Worm (Caenorhabditis elegans) whole organism, L2 larva: ENCODE data around the gene C06E4.1.

Experiments used
- R02D3.7 ChIP-seq: fragments of 150-350 bp; optimal IDR thresholded peaks from 2 replicates; lab custom pipeline; 2014; ENCODE audit warnings: missing biosample characterization, missing genetic modification characterization
- lin-39 ChIP-seq: fragments of 150-350 bp; optimal IDR thresholded peaks from 2 replicates; lab custom pipeline; 2014; ENCODE audit warnings: missing biosample characterization, missing genetic modification reagents, missing genetic modification characterization
- unc-62 ChIP-seq: fragments of 150-350 bp; optimal IDR thresholded peaks from 2 replicates; lab custom pipeline; 2014; ENCODE audit warnings: missing biosample characterization, missing genetic modification reagents, missing genetic modification characterization

DNA sequence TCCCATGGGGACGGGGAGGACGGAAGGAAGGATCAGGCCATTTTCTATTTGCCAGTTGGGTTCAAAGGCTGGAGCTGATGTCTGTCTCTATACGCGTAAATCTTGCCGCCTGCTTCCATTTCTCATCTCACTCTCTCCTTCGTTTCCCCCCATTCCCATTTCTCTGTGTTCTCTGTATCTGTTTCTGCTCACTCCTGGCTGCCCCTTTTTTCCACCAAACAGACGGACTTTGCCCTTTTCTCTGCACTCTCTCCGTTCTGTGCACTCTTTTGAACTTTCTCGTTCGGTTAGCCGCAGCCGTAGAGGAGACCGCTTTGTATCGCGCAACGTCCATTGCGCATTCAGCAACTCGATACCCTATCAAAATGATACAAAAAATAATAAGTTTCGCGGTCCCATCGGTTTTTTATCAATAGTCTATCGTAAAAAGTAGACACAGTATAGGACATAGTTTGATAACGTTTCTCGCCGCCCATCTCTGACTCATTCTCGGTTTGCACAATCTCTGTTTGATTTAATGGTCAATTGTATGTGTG, 47.6 kb upstream of the C06E4.1 start:
- TF ChIP-seq R02D3.7 (tag; lab: Kevin White, UChicago) (no peak), unc-62 (GFP tag; lab: Kevin White, UChicago) (no peak), lin-39 (tag; lab: Kevin White, UChicago) (no peak)
